Worm (Caenorhabditis elegans): ENCODE measurements around the gene dph-7.

- TF ChIP-seq ceh-8 (GFP tag; optimal IDR thresholded peaks at IDR 0.05) (no peak), tlp-1 (tag; optimal IDR thresholded peaks at IDR 0.05) (no peak), unc-86 (tag; optimal IDR thresholded peaks at IDR 0.05) (no peak), Y116A8C.19 (tag; optimal IDR thresholded peaks at IDR 0.05; ENCODE audit: borderline replicate concordance) (no peak), nhr-85 (tag) (no peak), nhr-20 (tag; optimal IDR thresholded peaks at IDR 0.05) (no peak), lir-3 (tag; optimal IDR thresholded peaks at IDR 0.05; ENCODE audit: poor library complexity) (no peak), zag-1 (tag; optimal IDR thresholded peaks at IDR 0.05) (no peak), skn-1 (tag; optimal IDR thresholded peaks at IDR 0.05) (no peak), ces-1 (GFP tag; optimal IDR thresholded peaks at IDR 0.05) (no peak), snu-23 (GFP tag; optimal IDR thresholded peaks at IDR 0.05) (no peak), nhr-76 (tag; optimal IDR thresholded peaks at IDR 0.05) (no peak)
Observed at ce11 chrIII:13285421-13285820, 29.5 kb upstream of the dph-7 start, which contains the start of gene F56A8.8.

Data from whole organism, L1 larva.